Worm (Caenorhabditis elegans): ENCODE data around the gene fbxa-196.

DNA sequence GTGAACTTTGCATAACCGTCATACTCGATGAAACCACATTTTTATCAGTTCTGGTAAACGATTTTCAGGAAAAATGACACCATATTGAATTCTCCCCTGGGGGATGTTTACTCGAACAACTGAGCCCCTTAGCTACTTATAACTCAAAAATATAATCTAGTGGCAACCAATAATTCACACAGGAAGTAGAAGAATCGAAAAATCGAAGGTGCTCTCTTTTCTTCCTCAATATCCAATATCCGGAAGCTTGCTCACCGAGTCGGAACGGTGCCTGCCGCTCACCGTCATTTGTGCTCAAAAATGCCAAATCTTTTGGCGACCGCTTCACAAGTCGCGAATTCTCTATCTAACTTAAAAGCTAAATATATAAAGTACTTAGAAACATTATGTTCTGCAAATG is 6.4 kb upstream of the fbxa-196 start, which contains the start of gene T05H4.3:
- TF ChIP-seq mdl-1 (tag; optimal IDR thresholded peaks at IDR 0.05): no peak
- TF ChIP-seq crh-2 (tag; optimal IDR thresholded peaks at IDR 0.05): no peak

Data from whole organism, L2 larva.